Fruit fly (Drosophila melanogaster): ENCODE data around the gene CG6843.

- TF ChIP-seq pan (optimal IDR thresholded peaks at IDR 0.05) (no peak), psq (optimal IDR thresholded peaks at IDR 0.05) (no peak), usp (GFP tag; optimal IDR thresholded peaks at IDR 0.05) (no peak), CG8478 (optimal IDR thresholded peaks at IDR 0.05) (no peak), Dll (optimal IDR thresholded peaks at IDR 0.05) (no peak), EcR (GFP tag; optimal IDR thresholded peaks at IDR 0.05) (no peak)
Observed at dm6 chr3L:18897459-18898085, 3.8 kb upstream of the CG6843 start.
